Worm (Caenorhabditis elegans): ENCODE measurements around the gene maoc-1.

The maoc-1 gene

DNA sequence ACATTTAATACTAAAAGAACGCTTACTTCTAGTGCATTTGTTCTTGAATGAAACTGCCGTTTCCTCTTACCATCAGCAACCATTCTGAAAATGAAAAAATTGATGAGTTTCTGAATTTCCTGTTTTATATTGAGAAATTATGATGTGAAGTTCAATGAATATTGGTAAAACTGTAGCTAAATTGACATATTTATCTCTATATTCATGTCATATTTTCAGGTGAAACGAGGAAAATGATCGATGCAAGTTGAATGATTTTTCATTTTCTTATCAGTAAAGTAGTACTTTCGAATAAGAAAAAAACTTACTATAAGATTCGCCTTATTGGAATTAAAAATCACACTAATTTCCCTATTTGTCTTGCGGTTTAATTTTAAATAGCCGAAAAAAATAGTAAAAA is 14.1 kb downstream of the maoc-1 start, which contains the start of gene E04F6.15:
E04F6.15 (minus strand) TSS at position 101 of the 400 bp plus-strand sequence.
- TF ChIP-seq nhr-77 (tag; optimal IDR thresholded peaks at IDR 0.05) (no peak), ceh-16 (tag; optimal IDR thresholded peaks at IDR 0.05) (no peak), fos-1 (tag; optimal IDR thresholded peaks at IDR 0.05) (no peak), mdl-1 (tag; optimal IDR thresholded peaks at IDR 0.05) (no peak), ztf-1 (GFP tag; conservative IDR thresholded peaks at IDR 0.05) (no peak), nhr-6 (tag; optimal IDR thresholded peaks at IDR 0.05) (no peak)

DNA sequence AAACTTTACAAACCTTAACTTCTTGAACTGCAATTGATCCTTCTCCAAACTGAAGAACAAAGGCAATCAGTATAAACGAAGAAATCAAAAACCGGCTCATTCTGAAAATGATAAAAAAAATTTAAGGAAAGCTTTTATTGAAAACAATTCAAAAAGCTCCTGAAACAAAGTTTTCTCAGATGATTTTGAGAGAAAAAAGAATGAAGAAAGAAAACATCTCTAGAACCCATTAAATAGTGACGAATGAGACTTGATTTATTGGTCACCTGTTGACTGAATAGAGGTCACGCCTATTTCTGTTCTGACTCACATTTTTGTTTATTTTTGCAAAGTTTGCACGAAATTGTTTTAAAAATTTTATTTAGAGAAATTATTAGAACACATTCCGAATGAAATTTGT is 15.2 kb downstream of the maoc-1 start, which contains the start of gene E04F6.8:
E04F6.8 (minus strand) TSS at position 101 of the 400 bp plus-strand sequence.
- TF ChIP-seq lsy-2 (tag; optimal IDR thresholded peaks at IDR 0.05) (peak in 1 of 2 experiments; percentile 36), ceh-82 (tag; optimal IDR thresholded peaks at IDR 0.05) (no peak), crh-2 (tag; optimal IDR thresholded peaks at IDR 0.05) (no peak)

DNA sequence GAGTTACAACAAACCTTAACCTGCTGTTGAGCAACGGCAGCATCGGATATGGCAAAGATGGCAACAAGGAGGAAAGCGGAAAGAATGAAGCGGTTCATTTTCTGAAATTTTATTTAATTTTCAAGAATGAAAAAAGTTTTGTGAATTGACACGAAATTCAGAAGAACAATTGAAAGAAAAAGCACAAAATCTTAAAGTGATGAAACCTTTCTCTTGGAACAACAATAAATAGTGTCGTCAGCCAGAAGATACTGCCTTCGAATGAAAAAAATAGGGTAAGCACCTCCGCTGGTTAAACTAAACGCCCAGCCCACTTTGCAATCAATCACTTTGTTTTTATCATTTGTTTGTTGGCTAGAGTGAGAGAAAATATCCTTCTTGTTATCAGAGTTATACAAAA is 16.0 kb downstream of the maoc-1 start, which contains the start of gene E04F6.9:
E04F6.9 (minus strand) TSS at position 101 of the 400 bp plus-strand sequence.
- TF ChIP-seq skn-1 (tag; optimal IDR thresholded peaks at IDR 0.05) (no peak), egl-27 (tag; optimal IDR thresholded peaks at IDR 0.05) (no peak), unc-62 (GFP tag; optimal IDR thresholded peaks at IDR 0.05) (no peak), peb-1 (tag; optimal IDR thresholded peaks at IDR 0.05) (no peak)

DNA sequence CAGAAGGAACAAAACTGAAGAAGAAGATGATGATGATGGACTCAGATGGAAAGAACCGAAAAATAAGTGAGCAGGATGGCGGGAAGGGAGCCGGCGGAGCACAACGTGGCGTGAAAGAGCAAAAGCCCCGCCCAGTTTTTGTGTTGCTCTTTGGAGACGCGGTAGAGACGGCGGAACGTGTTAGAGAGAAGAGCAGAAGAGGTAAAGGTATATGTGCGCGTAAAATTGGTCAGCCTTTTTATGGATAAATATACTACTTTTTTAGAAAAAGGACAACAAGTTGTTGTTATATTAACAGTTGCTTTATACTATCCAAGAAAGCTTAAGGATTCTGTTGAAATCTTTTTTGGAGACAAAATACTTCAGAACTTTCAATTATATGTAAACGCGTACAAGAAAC is 21.0 kb downstream of the maoc-1 start, which contains the start of gene E04F6.10:
E04F6.10 (minus strand) TSS at position 101 of the 400 bp plus-strand sequence.
- no peak for TF ChIP-seq nhr-23 (tag; optimal IDR thresholded peaks at IDR 0.05)

DNA sequence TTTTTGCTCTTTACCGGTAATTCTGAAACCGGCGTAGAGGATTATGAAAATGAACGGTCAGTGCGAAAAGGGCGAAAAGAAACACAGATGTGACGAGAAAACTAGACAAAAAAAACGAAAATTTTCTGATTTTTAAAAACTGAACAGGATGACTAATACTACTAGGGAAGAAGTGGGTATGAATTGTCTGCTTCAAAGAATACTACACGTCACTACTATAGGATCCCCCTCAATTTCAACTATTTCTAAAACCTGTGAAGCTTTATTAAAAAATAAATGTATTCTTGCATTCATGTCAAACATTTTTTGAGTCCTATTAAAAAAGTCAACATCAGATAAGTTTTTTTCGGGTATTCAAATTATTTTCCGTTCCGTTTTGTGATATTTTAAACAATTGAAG is 28.0 kb downstream of the maoc-1 start:
- TF ChIP-seq lin-11 (tag; optimal IDR thresholded peaks at IDR 0.05) (no peak), nhr-23 (tag; optimal IDR thresholded peaks at IDR 0.05) (no peak), Y55F3AM.14 (GFP tag; optimal IDR thresholded peaks at IDR 0.05) (no peak), lin-39 (tag; optimal IDR thresholded peaks at IDR 0.05) (no peak), sma-9 (GFP tag; optimal IDR thresholded peaks at IDR 0.05) (no peak), sma-9 (tag; optimal IDR thresholded peaks at IDR 0.05) (no peak), mdl-1 (tag; optimal IDR thresholded peaks at IDR 0.05) (no peak), gmeb-1 (tag; optimal IDR thresholded peaks at IDR 0.05) (no peak), fos-1 (tag; optimal IDR thresholded peaks at IDR 0.05) (no peak), dmd-4 (tag; optimal IDR thresholded peaks at IDR 0.05) (no peak), ztf-11 (tag; optimal IDR thresholded peaks at IDR 0.05) (no peak), lin-13 (GFP tag; optimal IDR thresholded peaks at IDR 0.05) (no peak), elt-3 (tag; optimal IDR thresholded peaks at IDR 0.05) (no peak), ztf-4 (tag; optimal IDR thresholded peaks at IDR 0.05) (no peak), lsy-2 (tag; optimal IDR thresholded peaks at IDR 0.05) (no peak), blmp-1 (tag; optimal IDR thresholded peaks at IDR 0.05; ENCODE audit: insufficient read depth) (no peak), aly-2 (tag; optimal IDR thresholded peaks at IDR 0.05) (no peak)

DNA sequence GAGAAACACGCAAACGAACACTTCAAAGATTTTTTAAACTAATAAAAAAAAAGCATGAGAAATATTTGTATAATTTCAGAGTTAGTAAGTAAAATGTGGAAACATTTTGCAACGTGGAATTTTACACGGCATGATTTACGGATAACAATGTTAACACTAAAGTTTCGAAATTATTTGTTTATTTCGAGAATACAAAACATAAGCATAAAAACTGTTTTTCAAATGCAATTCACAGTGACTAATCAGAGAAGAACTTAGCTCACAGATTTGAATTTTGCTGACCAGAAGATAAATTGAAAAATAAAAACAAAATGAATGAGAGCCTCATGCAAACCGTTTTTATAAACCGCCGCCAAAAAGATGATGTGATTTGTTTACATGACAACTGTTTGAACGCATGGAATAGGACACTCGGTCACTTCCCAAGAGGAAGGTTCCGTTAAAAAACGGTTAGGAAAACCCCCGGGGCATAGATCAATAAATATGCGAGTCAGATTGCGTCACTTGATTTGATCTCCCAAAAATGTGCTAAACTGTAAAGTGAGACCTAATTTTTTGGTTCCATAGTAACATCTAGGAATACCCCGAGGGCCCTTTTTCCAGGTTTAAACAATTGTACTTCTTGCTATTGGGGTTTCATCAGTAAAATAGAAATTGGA is 29.9 kb downstream of the maoc-1 start, which contains the start of gene clh-3:
clh-3 (minus strand) TSS at position 51 of the 659 bp plus-strand sequence.
- TF ChIP-seq ceh-16 (tag; optimal IDR thresholded peaks at IDR 0.05) (no peak), sma-9 (GFP tag; optimal IDR thresholded peaks at IDR 0.05) (no peak), sma-9 (tag; optimal IDR thresholded peaks at IDR 0.05) (no peak), nhr-129 (tag; optimal IDR thresholded peaks at IDR 0.05) (no peak), peb-1 (tag; optimal IDR thresholded peaks at IDR 0.05) (no peak), nhr-12 (tag; optimal IDR thresholded peaks at IDR 0.05) (no peak)

DNA sequence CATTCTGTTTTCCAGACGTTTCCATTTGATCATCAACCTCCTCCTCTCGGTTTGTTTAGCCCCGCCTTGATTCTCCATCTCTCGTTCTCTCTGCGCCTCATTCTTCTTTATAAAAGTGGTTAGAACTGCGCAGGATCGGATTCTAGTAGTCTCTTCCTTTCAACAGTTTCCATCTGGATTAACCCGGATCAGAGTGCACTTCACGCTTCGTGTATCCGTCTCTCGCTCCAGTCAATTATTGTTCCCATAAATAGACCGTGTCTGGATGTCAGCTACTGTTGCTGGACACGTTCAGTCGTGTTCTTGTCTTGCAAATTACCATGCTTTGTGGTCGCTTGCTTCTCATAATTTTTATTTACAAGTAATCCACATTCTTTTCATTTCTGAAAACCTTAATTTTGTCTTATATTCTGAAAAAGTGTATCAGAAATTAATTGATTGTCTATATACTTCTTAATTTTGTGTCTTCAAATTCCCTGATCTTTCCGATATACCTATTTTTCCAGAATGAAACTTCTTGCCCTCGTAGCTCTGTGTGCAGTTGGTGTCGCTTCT is 32.6 kb downstream of the maoc-1 start, which contains the start of gene F32A5.4:
F32A5.4 (plus strand) TSS at position 505 of the 555 bp plus-strand sequence.
- TF ChIP-seq nhr-6 (tag; optimal IDR thresholded peaks at IDR 0.05) (no peak), nhr-21 (tag; optimal IDR thresholded peaks at IDR 0.05) (no peak), zag-1 (tag; optimal IDR thresholded peaks at IDR 0.05) (no peak), R02D3.7 (tag; optimal IDR thresholded peaks at IDR 0.05) (no peak), ama-1 (optimal IDR thresholded peaks at IDR 0.05) (peak; percentile 61), unc-39 (tag; optimal IDR thresholded peaks at IDR 0.05) (no peak), aly-2 (tag; optimal IDR thresholded peaks at IDR 0.05) (no peak), fos-1 (tag; optimal IDR thresholded peaks at IDR 0.05) (no peak), nhr-10 (tag; optimal IDR thresholded peaks at IDR 0.05) (no peak), nhr-129 (tag; optimal IDR thresholded peaks at IDR 0.05) (peak; percentile 24), F13H6.1 (tag; optimal IDR thresholded peaks at IDR 0.05) (peak; percentile 1)
